Fruit fly (Drosophila melanogaster): ENCODE data around the gene CstF50.

DNA sequence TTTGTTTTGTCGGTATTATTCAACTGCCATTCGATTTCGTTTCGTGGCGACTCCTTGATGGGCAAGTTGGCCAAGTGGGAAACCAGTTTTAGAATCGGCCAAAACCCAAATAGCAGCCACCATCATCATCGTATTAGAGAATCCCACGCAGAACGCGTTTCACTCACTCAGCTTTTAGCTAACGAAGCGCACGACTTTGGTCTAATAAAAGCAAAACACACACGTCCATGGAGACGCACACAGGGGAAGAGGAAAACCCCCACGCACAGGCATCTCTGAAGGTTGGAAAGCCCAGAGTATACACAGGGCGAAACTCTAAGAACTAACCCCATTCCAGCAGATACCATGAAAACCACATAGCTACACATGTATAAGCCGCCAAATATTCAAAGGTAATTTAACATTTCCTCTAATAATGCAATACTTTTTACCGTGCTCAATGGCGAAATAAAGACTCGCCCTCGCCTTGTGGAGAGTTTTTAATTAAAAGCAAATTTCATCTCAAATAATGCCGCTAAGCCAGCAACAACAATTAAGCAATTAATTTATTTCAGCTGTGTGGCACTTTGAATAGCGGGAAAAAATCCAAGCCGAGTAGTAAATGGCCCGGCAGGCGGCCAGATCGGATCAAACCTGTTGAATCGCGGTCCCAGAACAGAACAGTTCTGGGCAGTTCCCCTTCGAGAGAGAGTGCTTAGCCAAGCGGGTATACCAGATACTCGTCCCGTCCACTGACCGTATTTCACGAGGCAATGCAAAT is 25.3 kb downstream of the CstF50 start:
- TF ChIP-seq CG14655 (GFP tag; optimal IDR thresholded peaks at IDR 0.05) (peak; percentile 54), EcR (GFP tag; optimal IDR thresholded peaks at IDR 0.05) (no peak), Ets98B (GFP tag; IDR thresholded peaks at IDR 0.05) (no peak), CG34367 (tag; optimal IDR thresholded peaks at IDR 0.05) (no peak), Pif1B (GFP tag; optimal IDR thresholded peaks at IDR 0.05) (no peak), CG9948 (tag; optimal IDR thresholded peaks at IDR 0.05) (no peak), CG13204 (GFP tag; optimal IDR thresholded peaks at IDR 0.05) (no peak), rn (GFP tag; IDR thresholded peaks at IDR 0.05) (no peak), CG4496 (GFP tag; IDR thresholded peaks at IDR 0.05) (no peak), CG8301 (tag; optimal IDR thresholded peaks at IDR 0.05) (peak; percentile 25), Snoo (tag; optimal IDR thresholded peaks at IDR 0.05) (no peak)
